Worm (Caenorhabditis elegans) whole organism, dauer: ENCODE measurements around the gene R01B10.2.
"Not testable (repeated sequence)": the region's sequence is repeated elsewhere in the genome, so short reads cannot be mapped to it uniquely, and the experiment has no call there.

Experiments used
- unc-62 ChIP-seq: sonication (generic microtip); optimal IDR thresholded peaks from 2 replicates; lab custom pipeline; 2017; ENCODE audit warnings: missing biosample characterization, missing genetic modification reagents, missing genetic modification characterization

Gene R01B10.2

DNA sequence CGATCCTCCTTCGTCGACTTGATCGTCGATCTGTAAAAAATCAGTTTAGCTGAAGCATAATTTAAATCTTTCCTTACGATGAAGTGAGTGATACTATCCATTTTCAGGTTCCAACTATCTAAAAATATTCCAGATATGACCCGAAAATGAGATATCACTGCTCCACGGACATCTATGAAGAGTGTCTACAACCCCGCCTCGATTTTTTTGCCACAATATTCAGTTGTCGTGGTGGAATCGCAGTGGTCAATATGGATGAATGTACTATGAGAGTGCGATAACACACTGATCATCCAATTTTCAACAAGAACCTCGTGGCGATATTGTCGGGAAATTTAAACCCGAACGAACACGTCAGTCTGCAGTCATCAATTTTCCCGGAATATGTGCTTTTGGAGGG, at the start of gene R01B10.2:
Gene R01B10.2 (minus strand): TSS at position 101 of the 400 bp plus-strand sequence.
- no peak for TF ChIP-seq unc-62 (GFP tag; lab: Kevin White, UChicago)

DNA sequence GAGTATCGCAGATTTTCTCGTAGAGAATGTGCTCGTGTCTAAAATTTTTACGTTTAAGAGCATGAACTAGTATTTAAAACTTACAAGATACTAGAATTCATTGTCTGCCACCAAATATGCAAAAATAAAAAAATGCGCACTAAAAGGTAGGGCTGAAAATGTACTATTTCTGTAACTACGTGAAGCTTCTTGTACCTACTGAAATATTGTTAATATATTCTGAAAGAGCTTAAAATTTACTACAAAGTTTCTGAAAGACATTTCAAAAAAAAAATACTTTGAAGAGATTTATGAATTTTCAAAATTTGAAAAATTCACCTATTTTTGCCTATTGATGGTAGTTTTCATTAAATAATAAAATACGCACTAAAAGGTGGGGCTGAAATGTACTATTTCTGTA, 28.7 kb upstream of the R01B10.2 start, which contains the start of gene fbxa-214:
Gene fbxa-214 (minus strand): TSS at position 101 of the 400 bp plus-strand sequence.
- TF ChIP-seq unc-62 (GFP tag; lab: Kevin White, UChicago): not testable (repeated sequence)

DNA sequence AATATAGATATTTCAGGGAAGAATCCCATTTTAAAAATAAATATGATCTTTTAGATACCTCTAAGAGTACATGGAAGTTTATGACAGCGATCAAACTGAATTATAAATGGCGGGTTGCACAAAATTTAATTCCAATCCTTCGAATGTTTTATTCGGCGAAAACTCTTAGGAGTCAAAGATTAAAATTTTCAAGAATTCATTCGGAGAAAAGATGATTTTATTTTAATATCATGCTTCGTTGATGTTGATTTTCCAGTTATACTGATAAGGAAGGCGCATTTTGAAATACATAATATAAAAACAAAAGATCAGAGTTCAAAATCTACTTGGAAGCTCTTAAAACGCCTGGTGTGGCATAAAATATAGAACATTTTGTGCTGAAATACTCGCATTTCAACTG, 25.8 kb upstream of the R01B10.2 start, which contains the start of gene srh-10:
Gene srh-10 (minus strand): TSS at position 29 of the 400 bp plus-strand sequence.
- no peak for TF ChIP-seq unc-62 (GFP tag; lab: Kevin White, UChicago)

DNA sequence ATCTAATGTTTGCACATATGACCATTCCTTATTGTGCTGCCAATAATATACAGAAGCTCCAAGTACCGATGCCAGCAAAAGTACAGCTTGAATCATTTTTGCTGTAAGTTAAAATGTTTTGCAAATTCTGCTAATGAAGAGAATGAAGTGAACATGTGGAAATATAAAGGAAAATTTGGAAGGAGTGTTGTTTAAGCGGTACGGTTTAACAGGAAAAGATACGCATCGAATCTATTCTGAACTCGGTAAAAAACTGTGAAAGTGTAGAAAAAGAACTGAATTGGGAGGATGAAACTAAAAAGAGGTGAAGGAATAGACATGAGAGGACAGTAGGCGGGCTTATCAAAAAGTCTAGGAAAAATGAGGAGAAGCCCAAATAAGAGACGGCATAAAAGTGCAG, 22.1 kb upstream of the R01B10.2 start, which contains the start of gene Y38A10A.2:
Gene Y38A10A.2 (minus strand): TSS at position 101 of the 400 bp plus-strand sequence.
- TF ChIP-seq unc-62 (GFP tag; lab: Kevin White, UChicago): no peak

DNA sequence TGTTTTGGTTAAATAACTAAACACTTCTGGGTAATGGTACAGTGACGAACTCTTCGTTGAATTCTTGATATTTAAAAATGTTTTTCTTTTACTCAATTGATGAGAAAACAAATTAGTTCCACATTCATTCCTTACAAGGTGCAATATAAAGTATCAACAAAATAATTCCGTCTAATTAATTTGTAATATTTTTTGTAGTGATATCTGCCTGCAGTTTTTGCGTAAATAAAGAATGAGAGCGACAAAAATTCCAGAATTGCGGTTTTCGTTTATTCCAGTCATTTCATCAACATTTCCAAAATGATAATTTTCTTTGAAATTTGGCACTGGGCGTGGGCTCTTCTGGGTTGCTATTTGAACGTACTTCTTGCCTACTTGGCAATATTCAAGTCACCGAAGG, 14.0 kb upstream of the R01B10.2 start, which contains the start of gene srd-20:
Gene srd-20 (plus strand): TSS at position 301 of the 400 bp plus-strand sequence.
- TF ChIP-seq unc-62 (GFP tag; lab: Kevin White, UChicago): no peak

DNA sequence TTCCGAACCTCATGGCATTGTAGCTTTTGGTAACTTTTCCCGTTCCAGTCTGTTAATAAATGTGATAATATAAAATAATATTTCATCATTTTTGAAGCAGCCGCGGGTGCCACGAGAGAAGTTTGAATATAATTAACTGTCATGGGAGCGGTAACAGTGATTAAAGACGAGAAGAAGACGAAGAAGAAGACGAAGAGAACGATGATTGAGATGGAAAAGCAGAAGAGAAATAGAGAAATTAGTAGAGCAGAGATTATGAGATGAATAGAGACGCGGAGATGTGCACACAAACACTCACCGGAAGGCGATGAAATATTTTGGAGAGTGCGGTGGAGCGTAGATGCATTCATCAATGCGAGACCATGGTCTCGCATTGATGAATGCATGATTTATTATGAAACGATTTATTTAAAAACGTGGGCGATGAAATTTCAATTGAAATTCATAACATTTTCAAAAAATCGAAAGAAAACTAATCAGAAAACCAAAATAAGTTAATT, 12.0 kb upstream of the R01B10.2 start, which contains the start of gene seip-1:
Gene seip-1 (minus strand): TSS at position 51 of the 500 bp plus-strand sequence.
- TF ChIP-seq unc-62 (GFP tag; lab: Kevin White, UChicago): no peak

DNA sequence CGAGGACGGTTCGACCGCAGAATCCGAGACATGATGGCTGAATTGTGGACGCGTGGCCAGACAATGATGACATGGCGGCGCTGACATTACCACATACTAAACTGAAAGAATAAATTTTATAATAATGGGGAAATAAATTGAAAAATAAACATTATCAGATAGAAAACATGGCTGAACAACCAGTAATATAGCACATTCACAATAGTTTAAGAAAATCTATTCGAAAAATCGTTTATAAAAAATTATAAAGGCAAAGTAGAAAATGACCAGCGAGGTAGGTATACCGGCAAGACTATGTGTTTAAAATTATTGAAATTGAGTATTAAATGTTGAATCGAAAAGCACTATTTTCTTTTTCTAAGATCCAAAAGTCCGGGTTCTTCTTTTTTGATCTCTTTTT, 9.9 kb upstream of the R01B10.2 start, which contains the start of gene jamp-1:
Gene jamp-1 (minus strand): TSS at position 101 of the 400 bp plus-strand sequence.
- no peak for TF ChIP-seq unc-62 (GFP tag; lab: Kevin White, UChicago)

DNA sequence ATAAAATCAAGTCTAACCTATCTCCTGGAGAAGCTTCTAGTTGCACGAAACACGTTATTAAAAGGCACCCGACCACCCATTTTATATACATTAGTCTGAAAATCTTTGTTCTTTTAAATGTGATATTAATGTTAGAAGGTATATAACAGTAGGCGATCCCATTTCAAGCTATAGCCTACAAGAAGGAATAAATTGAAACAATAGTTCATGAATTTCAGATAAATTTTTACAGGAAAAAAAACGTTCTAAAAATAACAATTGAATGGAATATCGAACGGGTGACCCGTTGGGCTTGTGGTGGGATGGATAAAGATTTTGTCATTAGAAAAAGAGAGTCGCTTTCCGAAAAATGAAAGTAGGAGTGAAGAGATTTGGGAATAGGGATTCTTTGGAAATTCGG, 6.5 kb upstream of the R01B10.2 start, which contains the start of gene pgap-3:
Gene pgap-3 (minus strand): TSS at position 101 of the 400 bp plus-strand sequence.
- TF ChIP-seq unc-62 (GFP tag; lab: Kevin White, UChicago): no peak

DNA sequence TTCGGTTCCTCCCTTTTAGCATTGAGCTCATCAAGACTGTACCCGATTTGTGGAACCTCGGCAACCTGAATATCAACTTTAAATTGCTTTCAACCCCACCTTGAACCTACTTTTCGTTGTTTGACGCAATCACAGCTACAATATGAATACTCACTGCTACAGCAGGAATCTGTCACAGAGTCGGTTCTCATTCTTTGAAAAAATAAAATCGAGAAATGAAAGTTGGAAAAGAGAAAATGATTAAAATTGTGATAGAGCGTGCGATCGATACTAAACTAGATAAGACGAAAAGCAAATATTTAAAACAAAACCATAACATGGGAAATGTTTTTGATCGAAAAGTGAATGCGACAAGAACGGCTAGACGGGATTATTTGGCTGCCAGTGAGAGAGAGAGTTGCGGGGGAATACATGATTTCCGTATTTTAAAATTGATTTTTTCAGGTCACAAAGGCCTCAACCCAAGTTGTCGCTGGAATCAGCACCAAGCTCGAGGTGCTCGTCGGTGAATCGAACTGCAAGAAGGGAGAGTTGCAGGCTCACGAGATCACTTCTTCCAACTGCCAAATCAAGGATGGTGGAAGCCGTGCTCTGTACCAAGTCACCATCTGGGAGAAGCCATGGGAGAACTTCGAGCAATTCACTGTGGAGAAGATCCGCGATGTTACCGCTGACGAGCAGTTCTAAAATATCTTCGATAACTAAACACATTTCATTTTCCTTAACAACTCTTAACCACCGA, 3.7 kb upstream of the R01B10.2 start, which contains the start of gene R01B10.3:
Gene R01B10.3 (minus strand): TSS at position 277 of the 742 bp plus-strand sequence.
- TF ChIP-seq unc-62 (GFP tag; lab: Kevin White, UChicago): no peak

DNA sequence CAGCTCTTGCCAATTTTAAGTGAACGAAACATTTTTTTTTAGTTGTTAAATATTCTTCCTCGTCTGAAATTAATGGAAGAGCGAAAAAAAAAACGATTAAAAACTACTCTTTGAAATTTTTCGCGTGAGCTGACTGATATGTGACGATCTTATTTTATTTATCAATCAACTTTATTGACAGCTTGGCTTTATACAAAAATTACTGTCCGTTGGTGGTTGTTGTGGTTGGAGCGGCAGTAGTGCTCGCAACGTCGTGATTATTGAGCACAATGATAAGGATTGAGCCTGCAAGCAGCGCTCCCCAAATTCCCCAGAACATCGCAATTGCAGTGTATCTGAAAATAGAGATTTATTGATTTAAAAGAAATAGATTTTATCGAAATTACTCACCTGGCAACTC, 3.2 kb upstream of the R01B10.2 start:
- TF ChIP-seq unc-62 (GFP tag; lab: Kevin White, UChicago): no peak

DNA sequence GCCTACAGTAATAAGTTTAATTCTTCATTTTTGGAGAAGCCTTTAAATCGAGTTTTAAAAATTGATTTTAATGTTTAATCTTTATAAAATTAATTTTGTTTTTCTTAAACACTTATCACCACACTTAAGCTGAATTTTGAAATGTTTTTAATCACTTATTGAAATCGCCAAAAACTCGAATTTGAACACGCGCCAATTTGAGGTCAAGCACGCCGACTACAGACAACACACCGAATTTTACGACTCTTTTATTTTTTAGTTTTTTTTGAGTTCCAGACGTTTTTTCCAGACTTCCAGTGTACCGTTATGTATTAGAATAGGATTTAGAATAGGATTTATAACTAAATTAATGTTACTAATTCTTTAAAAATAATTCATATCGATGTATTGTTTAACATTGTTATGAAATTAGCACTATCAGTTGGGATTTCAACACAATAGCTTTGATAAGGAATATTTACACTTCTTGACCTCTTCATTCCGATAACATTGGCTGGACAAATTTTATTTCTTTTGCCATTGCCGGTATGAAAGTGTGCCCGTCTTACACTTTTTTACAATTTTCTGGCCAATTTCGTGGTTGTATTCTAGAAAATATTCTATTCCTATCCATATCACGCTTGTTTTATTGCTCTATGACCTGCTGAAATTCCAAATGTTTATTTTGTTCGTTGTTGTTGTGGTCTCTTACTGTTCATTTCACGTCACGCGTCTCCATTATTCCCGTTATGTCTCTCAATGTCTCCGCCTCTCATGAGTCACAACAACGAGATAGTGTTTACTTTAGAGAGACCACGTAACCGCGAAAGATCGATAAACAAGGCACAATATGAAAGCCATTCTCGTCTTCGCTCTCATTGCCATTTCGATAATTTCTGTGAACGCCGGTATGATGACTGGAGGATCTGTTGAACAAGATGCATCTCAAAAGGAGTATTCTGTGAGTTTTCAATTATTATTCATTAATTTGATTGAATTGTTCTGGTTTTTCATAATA, 2.3 kb upstream of the R01B10.2 start, which contains the start of gene cpi-2:
Gene cpi-2 (plus strand): TSS at position 788 of the 997 bp plus-strand sequence.
- TF ChIP-seq unc-62 (GFP tag; lab: Kevin White, UChicago): no peak

DNA sequence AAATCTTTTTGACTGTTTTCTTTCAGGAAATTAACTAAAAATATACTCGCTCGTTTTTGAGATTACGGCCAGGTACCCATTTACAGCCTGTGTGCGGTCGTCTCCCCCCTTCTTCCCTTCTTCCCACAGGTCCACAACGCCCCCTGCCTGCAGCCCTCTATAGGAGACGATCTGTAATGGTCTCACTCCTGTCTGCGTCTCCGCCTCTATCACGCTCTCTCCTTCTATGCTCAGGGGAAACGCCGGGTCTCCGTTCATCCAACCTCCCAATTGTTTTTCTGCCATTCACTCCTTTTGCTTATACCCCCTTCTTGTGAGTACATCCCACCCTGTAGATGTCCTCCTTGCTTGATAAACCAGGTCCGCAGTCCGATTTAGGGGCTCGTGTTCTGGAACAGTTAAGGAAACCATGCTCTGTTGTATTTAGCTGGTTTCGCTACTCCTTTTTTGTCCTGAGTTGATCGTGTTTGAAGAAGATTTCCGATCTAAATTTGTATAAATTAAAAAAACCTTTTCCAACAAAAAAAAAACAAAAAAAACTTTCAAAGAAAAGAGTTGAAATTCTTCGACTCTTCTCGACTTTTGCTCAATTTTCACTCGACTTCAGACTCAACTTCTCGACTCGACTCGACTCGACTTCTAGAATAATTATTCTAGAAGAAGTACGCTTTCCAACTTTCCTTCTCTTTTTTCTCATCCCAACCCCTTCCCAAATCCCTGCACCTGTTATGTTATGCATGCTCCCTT, 2.7 kb downstream of the R01B10.2 start, which contains the start of gene F29G9.1:
Gene F29G9.1 (plus strand): TSS at position 697 of the 747 bp plus-strand sequence.
- TF ChIP-seq unc-62 (GFP tag; lab: Kevin White, UChicago): not testable (repeated sequence)

DNA sequence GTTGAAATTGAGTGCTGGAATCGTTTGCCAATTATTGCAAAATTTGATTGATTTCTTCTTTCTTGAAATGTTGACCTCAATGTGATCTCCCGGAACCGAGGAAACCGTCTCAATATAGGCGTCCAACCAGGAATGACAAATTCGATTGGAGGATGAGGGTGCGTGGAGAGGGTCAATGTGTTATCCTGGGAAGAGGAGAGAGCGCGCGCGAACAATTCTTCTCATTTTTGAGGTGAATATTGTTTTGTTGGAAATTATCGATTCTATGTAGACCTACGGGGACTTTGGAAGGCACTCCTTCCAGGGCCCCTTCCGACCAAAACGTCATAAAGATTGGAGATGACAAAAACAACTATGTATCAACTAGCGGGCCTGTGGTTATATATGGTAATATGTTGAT, 4.7 kb downstream of the R01B10.2 start:
- TF ChIP-seq unc-62 (GFP tag; lab: Kevin White, UChicago): no peak

DNA sequence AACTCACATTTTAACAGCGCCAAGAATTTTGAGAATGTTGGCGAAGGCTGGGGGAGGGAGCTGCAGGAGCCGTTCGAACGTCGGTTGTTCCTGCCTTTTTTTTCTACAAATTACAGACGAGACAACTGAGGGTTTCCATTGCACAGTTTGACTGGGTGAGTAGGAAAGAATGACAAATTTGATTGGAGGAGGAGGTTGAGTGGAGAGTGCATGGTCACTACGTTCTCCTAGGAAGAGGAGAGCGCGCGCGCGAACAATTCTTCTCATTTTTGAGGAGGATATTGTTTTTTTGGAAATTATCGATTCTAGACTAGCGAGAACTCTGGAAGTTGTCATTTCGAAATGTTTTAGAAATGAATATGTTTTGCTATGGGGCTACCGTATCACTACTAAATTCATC, 6.6 kb downstream of the R01B10.2 start, which contains the start of gene dhs-17:
Gene dhs-17 (minus strand): TSS at position 101 of the 400 bp plus-strand sequence.
- no peak for TF ChIP-seq unc-62 (GFP tag; lab: Kevin White, UChicago)
